Fruit fly (Drosophila melanogaster) whole organism, adult: ENCODE data around the gene CG16825.

Source experiments
- CG12768 ChIP-seq: fragments of 200-800 bp; sonication (Bioruptor generic); optimal IDR thresholded peaks from 2 replicates; lab custom pipeline; 2017; ENCODE audit warnings: missing biosample characterization, missing genetic modification characterization, mild to moderate bottlenecking, moderate library complexity, missing genetic modification reagents
- CG5204 ChIP-seq: fragments of 200-800 bp; sonication (Bioruptor generic); optimal IDR thresholded peaks from 2 replicates; lab custom pipeline; 2016; ENCODE audit warnings: missing biosample characterization, missing genetic modification characterization
- CG7045 ChIP-seq: fragments of 200-800 bp; sonication (Bioruptor generic); optimal IDR thresholded peaks from 2 replicates; lab custom pipeline; 2017; ENCODE audit warnings: missing biosample characterization, mild to moderate bottlenecking, missing genetic modification characterization
- CG7101 ChIP-seq: fragments of 200-800 bp; sonication (Bioruptor generic); optimal IDR thresholded peaks from 2 replicates; lab custom pipeline; 2018; ENCODE audit warnings: missing biosample characterization, mild to moderate bottlenecking, missing genetic modification characterization, moderate library complexity
- Clk ChIP-seq: fragments of 200-800 bp; sonication (Bioruptor generic); optimal IDR thresholded peaks from 2 replicates; lab custom pipeline; 2017; ENCODE audit warnings: missing biosample characterization, missing genetic modification characterization
- Mnt ChIP-seq: fragments of 200-800 bp; sonication (Bioruptor generic); optimal IDR thresholded peaks from 2 replicates; lab custom pipeline; 2016; ENCODE audit warnings: missing biosample characterization, mild to moderate bottlenecking, missing genetic modification characterization
- cnc ChIP-seq, 2 experiments: fragments of >200 bp; optimal IDR thresholded peaks; 2 replicates each; lab custom pipeline; 2017
- kay ChIP-seq: fragments of 200-800 bp; sonication (Bioruptor generic); peaks from one replicate; lab custom pipeline; 2016; ENCODE audit warnings: missing biosample characterization, missing genetic modification characterization, borderline replicate concordance
- ovo ChIP-seq: fragments of 200-800 bp; sonication (Bioruptor generic); optimal IDR thresholded peaks from 2 replicates; lab custom pipeline; 2016; ENCODE audit warnings: missing biosample characterization, missing genetic modification characterization
- pad ChIP-seq: fragments of 200-800 bp; sonication (Bioruptor generic); optimal IDR thresholded peaks from 3 replicates; lab custom pipeline; 2017; ENCODE audit warnings: missing biosample characterization, missing genetic modification characterization, mild to moderate bottlenecking, moderate library complexity, missing genetic modification reagents
- toe ChIP-seq: fragments of 200-800 bp; sonication (Bioruptor generic); optimal IDR thresholded peaks from 2 replicates; lab custom pipeline; 2016; ENCODE audit warnings: missing biosample characterization, missing genetic modification characterization

- TF ChIP-seq CG7045 (GFP tag; lab: Kevin White, UChicago) = no peak
- no peak for TF ChIP-seq toe (GFP tag; lab: Kevin White, UChicago)
- no peak for TF ChIP-seq CG7101 (tag; lab: Kevin White, UChicago)
- no peak for TF ChIP-seq pad
- TF ChIP-seq Clk (GFP tag; lab: Kevin White, UChicago) = no peak
- TF ChIP-seq ovo (GFP tag; lab: Kevin White, UChicago) = no peak
- TF ChIP-seq Mnt (GFP tag; lab: Kevin White, UChicago) = no peak
- TF ChIP-seq CG5204 (GFP tag; lab: Kevin White, UChicago) = no peak
- TF ChIP-seq CG12768 (GFP tag; lab: Kevin White, UChicago) = no peak
- no peak for TF ChIP-seq cnc (optimal IDR thresholded peaks at IDR 0.05; lab: Kevin White, UChicago)
- no peak for TF ChIP-seq kay (GFP tag; lab: Kevin White, UChicago)
These were observed 412 bp downstream of the CG16825 start for dm6 chr2L:13305000-13305399.
